Fruit fly (Drosophila melanogaster) whole organism, prepupa: ENCODE results near the gene CG42633.
A peak's percentile ranks its signal among the peaks of the same experiment; 100 is the strongest.

Experiments
- CG11294 ChIP-seq: fragments of 200-800 bp; sonication (Bioruptor generic); IDR thresholded peaks from 2 replicates; pipeline ENCODE4 v1.3.6; 2022; ENCODE audit warnings: missing biosample characterization, missing genetic modification characterization
- CG3032 ChIP-seq: fragments of 200-800 bp; optimal IDR thresholded peaks from 2 replicates; lab custom pipeline; 2019; ENCODE audit warnings: missing biosample characterization, mild to moderate bottlenecking, missing genetic modification characterization, moderate library complexity
- CG31627 ChIP-seq: fragments of 200-800 bp; sonication (Bioruptor generic); optimal IDR thresholded peaks from 3 replicates; lab custom pipeline; 2016; ENCODE audit warnings: missing biosample characterization, missing genetic modification characterization
- CG8119 ChIP-seq: fragments of 200-800 bp; sonication (Bioruptor generic); IDR thresholded peaks from 3 replicates; pipeline ENCODE4 v1.3.6; 2022; ENCODE audit warnings: missing biosample characterization, missing genetic modification characterization
- CG8632 ChIP-seq: fragments of 200-800 bp; sonication (Bioruptor generic); optimal IDR thresholded peaks from 3 replicates; lab custom pipeline; 2016; ENCODE audit warnings: missing biosample characterization, missing genetic modification characterization
- Ets96B ChIP-seq: fragments of 200-800 bp; optimal IDR thresholded peaks from 2 replicates; lab custom pipeline; 2019; ENCODE audit warnings: missing biosample characterization, mild to moderate bottlenecking, missing genetic modification characterization, moderate library complexity
- Gug ChIP-seq: fragments of 200-800 bp; sonication (Bioruptor generic); IDR thresholded peaks from 2 replicates; pipeline ENCODE4 v1.3.6; 2022; ENCODE audit warnings: missing biosample characterization, missing genetic modification characterization
- Hr39 ChIP-seq: fragments of 200-800 bp; sonication (Bioruptor generic); optimal IDR thresholded peaks from 2 replicates; lab custom pipeline; 2016; ENCODE audit warnings: missing biosample characterization, missing genetic modification characterization
- Lpt ChIP-seq: fragments of 200-800 bp; sonication (Bioruptor generic); optimal IDR thresholded peaks from 3 replicates; lab custom pipeline; 2016; ENCODE audit warnings: missing biosample characterization, missing genetic modification characterization
- salr ChIP-seq, 2 experiments: fragments of 200-800 bp; sonication (Bioruptor generic); optimal IDR thresholded peaks; 3 replicates each; lab custom pipeline; 2016 to 2018; ENCODE audit warnings: missing biosample characterization in 2 of 2, missing genetic modification characterization in 2 of 2, mild to moderate bottlenecking in 1 of 2

DNA sequence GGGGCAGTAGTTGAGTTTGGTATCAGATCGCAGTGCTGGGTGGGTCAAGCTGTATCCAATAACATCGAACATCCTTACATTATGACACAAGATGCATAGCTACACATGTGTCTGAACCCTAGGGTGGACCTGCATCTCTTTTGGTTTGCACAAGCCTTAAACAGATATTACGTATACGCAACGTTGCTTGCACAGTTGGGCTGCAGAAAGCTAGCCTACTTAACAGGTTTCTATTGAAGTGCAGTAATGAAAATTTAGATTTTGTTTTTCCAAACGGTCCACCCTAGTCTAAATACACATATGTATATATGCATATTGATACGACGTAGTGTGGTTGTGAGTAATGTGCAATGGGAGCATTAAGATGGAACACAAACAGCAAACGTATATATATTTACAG, 6.8 kb downstream of the CG42633 start:
- no peak for TF ChIP-seq Gug (GFP tag; lab: Robert Waterston, UW)
- peak; percentile 56; the same call in 2 of the 3 replicates for TF ChIP-seq CG8119
- TF ChIP-seq salr (GFP tag; optimal IDR thresholded peaks at IDR 0.05; lab: Kevin White, UChicago): no peak
- TF ChIP-seq CG3032 (tag; lab: Kevin White, UChicago): no peak
- TF ChIP-seq CG31627 (GFP tag; lab: Kevin White, UChicago): peak; percentile 41
- peak; percentile 21 for TF ChIP-seq Hr39 (GFP tag; lab: Kevin White, UChicago)
- TF ChIP-seq CG8632 (GFP tag; lab: Kevin White, UChicago): no peak
- TF ChIP-seq CG11294: peak; percentile 42; the same call in 1 of the 2 replicates
- peak; percentile 9 for TF ChIP-seq Lpt (GFP tag; lab: Kevin White, UChicago)
- no peak for TF ChIP-seq Ets96B (tag; lab: Kevin White, UChicago)
